Worm (Caenorhabditis elegans): ENCODE measurements around the gene ubc-13.

The ubc-13 gene

ce11 chrIV:2925591-2925990 lies at the start of gene ubc-13:
TSS of gene ubc-13 (minus strand) at chrIV:2925691.
- TF ChIP-seq elt-1 (tag; optimal IDR thresholded peaks at IDR 0.05), result no peak
- no peak for TF ChIP-seq ama-1 (optimal IDR thresholded peaks at IDR 0.05)
- no peak for TF ChIP-seq nhr-11 (tag; optimal IDR thresholded peaks at IDR 0.05)

- TF ChIP-seq ceh-82 (tag; optimal IDR thresholded peaks at IDR 0.05) (no peak), ceh-16 (tag; optimal IDR thresholded peaks at IDR 0.05) (no peak), unc-39 (tag; optimal IDR thresholded peaks at IDR 0.05) (no peak), ZK546.5 (tag; optimal IDR thresholded peaks at IDR 0.05) (no peak)
Measured at ce11 chrIV:2971060-2971459, 45.6 kb upstream of the ubc-13 start.

ce11 chrIV:2969399-2969990 lies 44.0 kb upstream of the ubc-13 start, which contains the start of gene Y54G2A.57:
TSS of gene Y54G2A.57 (plus strand) at chrIV:2969940.
- TF ChIP-seq jun-1 (tag; optimal IDR thresholded peaks at IDR 0.05), result no peak
- no peak for TF ChIP-seq tbx-2 (tag; optimal IDR thresholded peaks at IDR 0.05)
- TF ChIP-seq nhr-11 (tag; optimal IDR thresholded peaks at IDR 0.05), result no peak
- TF ChIP-seq unc-62 (GFP tag; optimal IDR thresholded peaks at IDR 0.05), result no peak
- no peak for TF ChIP-seq aly-2 (tag; optimal IDR thresholded peaks at IDR 0.05)
- no peak for TF ChIP-seq nhr-23 (tag; optimal IDR thresholded peaks at IDR 0.05)
- TF ChIP-seq fos-1 (tag; optimal IDR thresholded peaks at IDR 0.05), result no peak
- TF ChIP-seq ceh-16 (tag; optimal IDR thresholded peaks at IDR 0.05), result no peak
- TF ChIP-seq egl-27 (tag; optimal IDR thresholded peaks at IDR 0.05), result no peak
- TF ChIP-seq lsy-12 (tag; optimal IDR thresholded peaks at IDR 0.05), result no peak
- TF ChIP-seq elt-2 (tag; optimal IDR thresholded peaks at IDR 0.05), result no peak

ce11 chrIV:2966884-2967283 lies 41.4 kb upstream of the ubc-13 start:
- no peak for TF ChIP-seq ceh-82 (tag; optimal IDR thresholded peaks at IDR 0.05)
- no peak for TF ChIP-seq hmg-11 (tag; optimal IDR thresholded peaks at IDR 0.05)
- no peak for TF ChIP-seq ztf-11 (tag; optimal IDR thresholded peaks at IDR 0.05)
- no peak for TF ChIP-seq lin-39 (tag; optimal IDR thresholded peaks at IDR 0.05)
- no peak for TF ChIP-seq sea-2 (GFP tag; optimal IDR thresholded peaks at IDR 0.05)
- no peak for TF ChIP-seq ceh-28 (tag; optimal IDR thresholded peaks at IDR 0.05)

ce11 chrIV:2960242-2960641 lies 34.8 kb upstream of the ubc-13 start:
- TF ChIP-seq pqm-1 (tag; optimal IDR thresholded peaks at IDR 0.05) (no peak), nhr-12 (tag; optimal IDR thresholded peaks at IDR 0.05) (no peak), ceh-28 (tag; optimal IDR thresholded peaks at IDR 0.05) (no peak), nhr-25 (tag; optimal IDR thresholded peaks at IDR 0.05) (no peak), ztf-4 (tag; optimal IDR thresholded peaks at IDR 0.05) (no peak), daf-12 (tag; optimal IDR thresholded peaks at IDR 0.05) (no peak), elt-1 (tag; optimal IDR thresholded peaks at IDR 0.05) (no peak), sea-2 (GFP tag; optimal IDR thresholded peaks at IDR 0.05) (no peak), nhr-43 (tag; optimal IDR thresholded peaks at IDR 0.05; ENCODE audit: poor library complexity, severe bottlenecking) (no peak)

ce11 chrIV:2959798-2960197 lies 34.3 kb upstream of the ubc-13 start, which contains the start of gene ser-6:
TSS of gene ser-6 (plus strand) at chrIV:2960098.
- TF ChIP-seq nhr-67 (tag; optimal IDR thresholded peaks at IDR 0.05), result no peak
- TF ChIP-seq nhr-25 (tag; optimal IDR thresholded peaks at IDR 0.05), result no peak
- TF ChIP-seq nhr-11 (tag; optimal IDR thresholded peaks at IDR 0.05), result no peak
- TF ChIP-seq pqm-1 (tag; optimal IDR thresholded peaks at IDR 0.05), result no peak
- TF ChIP-seq lin-39 (tag; optimal IDR thresholded peaks at IDR 0.05), result no peak
- TF ChIP-seq ceh-16 (tag; optimal IDR thresholded peaks at IDR 0.05), result no peak
- no peak for TF ChIP-seq aly-2 (tag; optimal IDR thresholded peaks at IDR 0.05)
- no peak for TF ChIP-seq hmg-11 (tag; optimal IDR thresholded peaks at IDR 0.05)
- TF ChIP-seq fkh-2 (tag; optimal IDR thresholded peaks at IDR 0.05), result no peak
- TF ChIP-seq nhr-77 (tag; optimal IDR thresholded peaks at IDR 0.05), result no peak
- TF ChIP-seq egl-5 (tag; optimal IDR thresholded peaks at IDR 0.05), result no peak
- TF ChIP-seq unc-62 (GFP tag; optimal IDR thresholded peaks at IDR 0.05), result no peak
- TF ChIP-seq ceh-82 (tag; optimal IDR thresholded peaks at IDR 0.05), result no peak
- TF ChIP-seq elt-2 (tag; optimal IDR thresholded peaks at IDR 0.05), result no peak

Measured in whole organism, L3 larva.